Fruit fly (Drosophila melanogaster) whole organism, wandering third instar larva: Measurements from ENCODE around the gene bon.

Experiments
- Abd-B ChIP-seq: fragments of >200 bp; optimal IDR thresholded peaks from 2 replicates; lab custom pipeline; 2017; ENCODE audit warnings: missing biosample characterization, missing genetic modification characterization
- CG32264 ChIP-seq: fragments of 200-800 bp; sonication (Bioruptor generic); optimal IDR thresholded peaks from 2 replicates; lab custom pipeline; 2016; ENCODE audit warnings: missing biosample characterization, missing genetic modification characterization
- CG9705 ChIP-seq: fragments of 200-800 bp; sonication (Bioruptor generic); optimal IDR thresholded peaks from 2 replicates; lab custom pipeline; 2018; ENCODE audit warnings: missing biosample characterization, mild to moderate bottlenecking, missing genetic modification characterization
- CrebA ChIP-seq: fragments of 200-800 bp; sonication (Bioruptor generic); optimal IDR thresholded peaks from 2 replicates; lab custom pipeline; 2016; ENCODE audit warnings: missing biosample characterization, mild to moderate bottlenecking, missing genetic modification characterization, borderline replicate concordance
- Dfd ChIP-seq: fragments of >200 bp; optimal IDR thresholded peaks from 2 replicates; lab custom pipeline; 2017; ENCODE audit warnings: missing biosample characterization, missing genetic modification characterization
- Dif ChIP-seq: fragments of 200-275, 200-300 bp; sonication (Bioruptor generic); optimal IDR thresholded peaks from 2 replicates; lab custom pipeline; 2018; ENCODE audit warnings: missing biosample characterization, missing genetic modification characterization; ENCODE audit not compliant: partially characterized antibody
- GATAd ChIP-seq: sonication (Bioruptor generic); optimal IDR thresholded peaks from 2 replicates; lab custom pipeline; 2016; ENCODE audit warnings: missing biosample characterization, missing genetic modification characterization
- HLH106 ChIP-seq: fragments of 200-800 bp; optimal IDR thresholded peaks from 3 replicates; lab custom pipeline; 2019; ENCODE audit warnings: missing biosample characterization, mild to moderate bottlenecking, missing genetic modification characterization, moderate library complexity
- Hnf4 ChIP-seq: fragments of 200-800 bp; sonication (Bioruptor generic); optimal IDR thresholded peaks from 2 replicates; lab custom pipeline; 2016; ENCODE audit warnings: missing biosample characterization, mild to moderate bottlenecking, missing genetic modification characterization
- Hr78 ChIP-seq: fragments of >200 bp; optimal IDR thresholded peaks from 2 replicates; lab custom pipeline; 2017; ENCODE audit warnings: missing biosample characterization, missing genetic modification characterization
- Hr83 ChIP-seq: fragments of 200-300 bp; sonication (Bioruptor generic); optimal IDR thresholded peaks from 2 replicates; lab custom pipeline; 2016; ENCODE audit warnings: missing biosample characterization, mild to moderate bottlenecking, missing genetic modification characterization, moderate library complexity; ENCODE audit not compliant: poor library complexity, severe bottlenecking
- Jra ChIP-seq: sonication (Bioruptor generic); optimal IDR thresholded peaks from 2 replicates; lab custom pipeline; 2016; ENCODE audit warnings: missing biosample characterization, missing genetic modification characterization
- Mio ChIP-seq: sonication (Bioruptor generic); optimal IDR thresholded peaks from 2 replicates; lab custom pipeline; 2016; ENCODE audit warnings: missing biosample characterization, missing genetic modification characterization
- Myc ChIP-seq: fragments of >200 bp; optimal IDR thresholded peaks from 2 replicates; lab custom pipeline; 2017
- N ChIP-seq: fragments of >200 bp; optimal IDR thresholded peaks from 2 replicates; lab custom pipeline; 2018; ENCODE audit warnings: missing biosample characterization, missing external identifiers, missing genetic modification characterization
- OdsH ChIP-seq: fragments of 200-800 bp; sonication (Bioruptor generic); optimal IDR thresholded peaks from 2 replicates; lab custom pipeline; 2016; ENCODE audit warnings: missing biosample characterization, mild to moderate bottlenecking, missing genetic modification characterization
- Rel ChIP-seq, 2 experiments: fragments of 200-800 bp; sonication (Bioruptor generic) in 1 of 2; optimal IDR thresholded peaks; 2 replicates in 1 of 2; 3 replicates in 1 of 2; lab custom pipeline; 2016 to 2019; ENCODE audit warnings: mild to moderate bottlenecking in 2 of 2, missing biosample characterization in 2 of 2, missing genetic modification characterization in 2 of 2, moderate library complexity in 1 of 2
- Sp1 ChIP-seq: fragments of 200-800 bp; sonication (Bioruptor generic); optimal IDR thresholded peaks from 3 replicates; lab custom pipeline; 2019; ENCODE audit warnings: missing biosample characterization, mild to moderate bottlenecking, missing genetic modification characterization, moderate library complexity
- Vsx2 ChIP-seq: fragments of 200-300, 225-300 bp; sonication (Bioruptor generic); optimal IDR thresholded peaks from 2 replicates; lab custom pipeline; 2018; ENCODE audit warnings: missing biosample characterization, missing genetic modification characterization; ENCODE audit not compliant: partially characterized antibody
- br ChIP-seq: fragments of 200-800 bp; sonication (Bioruptor generic); optimal IDR thresholded peaks from 2 replicates; lab custom pipeline; 2016; ENCODE audit warnings: missing biosample characterization, missing genetic modification characterization
- brk ChIP-seq: fragments of 200-800 bp; sonication (Bioruptor generic); optimal IDR thresholded peaks from 2 replicates; lab custom pipeline; 2016; ENCODE audit warnings: missing biosample characterization, mild to moderate bottlenecking, missing genetic modification characterization
- dl ChIP-seq, 2 experiments: fragments of 175-275, 200-275 bp in 1 of 2; fragments of 200-275 bp in 1 of 2; sonication (Bioruptor generic); optimal IDR thresholded peaks; lab custom pipeline; 2018; ENCODE audit warnings: mild to moderate bottlenecking in 2 of 2, missing biosample characterization in 2 of 2, missing genetic modification characterization in 2 of 2, moderate library complexity in 2 of 2; ENCODE audit not compliant: partially characterized antibody in 2 of 2, insufficient read depth in 1 of 2
- dmrt93B ChIP-seq: fragments of 200-800 bp; sonication (Bioruptor generic); optimal IDR thresholded peaks from 2 replicates; lab custom pipeline; 2018; ENCODE audit warnings: missing biosample characterization, mild to moderate bottlenecking, missing genetic modification characterization
- dsf ChIP-seq: sonication (Bioruptor generic); optimal IDR thresholded peaks from 2 replicates; lab custom pipeline; 2016; ENCODE audit warnings: missing biosample characterization, missing genetic modification characterization, borderline replicate concordance
- ey ChIP-seq: fragments of 200-800 bp; sonication (Bioruptor generic); optimal IDR thresholded peaks from 2 replicates; lab custom pipeline; 2016; ENCODE audit warnings: missing biosample characterization, missing genetic modification characterization
- foxo ChIP-seq, 2 experiments: fragments of 200-800 bp; sonication (Bioruptor generic); optimal IDR thresholded peaks; 2 replicates in 1 of 2; 3 replicates in 1 of 2; lab custom pipeline; 2016 to 2017; ENCODE audit warnings: missing biosample characterization in 2 of 2, missing genetic modification characterization in 2 of 2
- fru ChIP-seq: fragments of 200-800 bp; sonication (Bioruptor generic); optimal IDR thresholded peaks from 3 replicates; lab custom pipeline; 2016; ENCODE audit warnings: missing biosample characterization, mild to moderate bottlenecking, missing genetic modification characterization
- h ChIP-seq: fragments of 200-800 bp; sonication (Bioruptor generic); optimal IDR thresholded peaks from 3 replicates; lab custom pipeline; 2016; ENCODE audit warnings: missing biosample characterization, mild to moderate bottlenecking, missing genetic modification characterization
- jim ChIP-seq: fragments of 175-275, 200-325 bp; sonication (Bioruptor generic); optimal IDR thresholded peaks from 2 replicates; lab custom pipeline; 2016; ENCODE audit warnings: missing biosample characterization, mild to moderate bottlenecking, missing genetic modification characterization
- lola ChIP-seq: fragments of >200 bp; optimal IDR thresholded peaks from 2 replicates; lab custom pipeline; 2017; ENCODE audit warnings: missing biosample characterization, missing genetic modification characterization
- pan ChIP-seq: fragments of >200 bp; optimal IDR thresholded peaks from 2 replicates; lab custom pipeline; 2017
- psq ChIP-seq: fragments of 200-800 bp; sonication (Bioruptor generic); optimal IDR thresholded peaks from 3 replicates; lab custom pipeline; 2017; ENCODE audit warnings: missing biosample characterization, mild to moderate bottlenecking, missing genetic modification characterization, moderate library complexity
- rgr ChIP-seq: fragments of 200-800 bp; sonication (Bioruptor generic); optimal IDR thresholded peaks from 3 replicates; lab custom pipeline; 2016; ENCODE audit warnings: missing biosample characterization, mild to moderate bottlenecking, missing genetic modification characterization
- sage ChIP-seq: fragments of 200-800 bp; sonication (Bioruptor generic); optimal IDR thresholded peaks from 2 replicates; lab custom pipeline; 2016; ENCODE audit warnings: missing biosample characterization, mild to moderate bottlenecking, missing genetic modification characterization
- sv ChIP-seq: fragments of 200-800 bp; sonication (Bioruptor generic); optimal IDR thresholded peaks from 3 replicates; lab custom pipeline; 2016; ENCODE audit warnings: missing biosample characterization, missing genetic modification characterization
- tai ChIP-seq: sonication (Bioruptor generic); optimal IDR thresholded peaks from 2 replicates; lab custom pipeline; 2016; ENCODE audit warnings: missing biosample characterization, missing genetic modification characterization
- usp ChIP-seq: fragments of >200 bp; optimal IDR thresholded peaks from 2 replicates; lab custom pipeline; 2017; ENCODE audit warnings: missing biosample characterization, missing genetic modification characterization
- woc ChIP-seq: sonication (Bioruptor generic); optimal IDR thresholded peaks from 2 replicates; lab custom pipeline; 2016; ENCODE audit warnings: missing biosample characterization, mild to moderate bottlenecking, missing genetic modification characterization

Gene bon

DNA sequence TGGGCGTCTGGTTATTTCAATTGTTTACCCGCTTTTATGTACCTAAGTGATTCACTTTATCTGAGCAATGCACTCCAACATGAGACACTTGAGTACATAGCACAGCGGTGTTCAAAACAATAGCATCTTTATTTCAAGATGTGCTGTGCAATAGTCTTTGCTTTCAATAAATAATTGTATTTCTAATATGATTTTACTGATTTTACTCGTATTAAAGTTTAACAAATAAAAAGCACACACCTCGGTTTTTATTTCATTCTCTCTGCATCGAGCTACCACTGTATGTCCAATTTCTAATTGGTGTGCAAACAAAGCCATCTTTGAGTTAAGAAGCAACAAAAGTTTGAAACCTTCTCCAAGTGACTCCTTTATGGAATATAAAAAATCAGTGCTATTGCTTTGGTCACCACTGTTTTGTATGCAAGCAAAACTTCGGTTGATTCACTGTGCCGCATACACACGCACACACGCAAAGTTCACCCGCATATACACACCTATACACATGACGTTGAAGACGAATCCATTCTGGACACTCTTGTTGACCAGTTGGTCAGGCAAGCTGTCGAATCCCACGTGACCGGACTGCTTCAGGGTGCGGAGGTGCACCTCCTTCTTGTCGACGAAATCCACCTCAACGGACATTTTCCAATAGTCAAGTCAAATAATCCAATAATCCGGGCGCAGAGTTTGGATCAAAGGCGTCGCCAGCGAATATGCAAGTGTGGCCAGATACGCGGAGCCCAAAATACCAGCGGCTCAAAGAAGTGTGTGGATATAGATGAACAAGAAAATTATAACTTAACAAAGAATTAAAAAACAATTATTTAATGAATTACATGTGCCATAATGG lies 5.1 kb upstream of the bon start, which contains the start of gene Septin2:
TSS of gene Septin2 (minus strand) at position 727 of the 850 bp plus-strand sequence.
- TF ChIP-seq fru (GFP tag; lab: Kevin White, UChicago), result peak; percentile 91
- TF ChIP-seq tai (GFP tag; lab: Kevin White, UChicago), result no peak
- peak; percentile 89 for TF ChIP-seq rgr (GFP tag; lab: Kevin White, UChicago)
- peak; percentile 78 for TF ChIP-seq CG32264
- no peak for TF ChIP-seq sv (GFP tag; lab: Kevin White, UChicago)
- TF ChIP-seq Hnf4 (GFP tag; lab: Kevin White, UChicago), result peak; percentile 88
- TF ChIP-seq jim (GFP tag; lab: Kevin White, UChicago), result no peak
- TF ChIP-seq ey, result peak; percentile 92
- TF ChIP-seq brk (GFP tag; lab: Kevin White, UChicago), result no peak
- TF ChIP-seq dl (GFP tag; optimal IDR thresholded peaks at IDR 0.05; lab: Kevin White, UChicago; ENCODE audit: insufficient read depth in 1 of 2, partially characterized antibody in 2 of 2), result no peak
- peak; percentile 61 for TF ChIP-seq Rel (GFP tag; optimal IDR thresholded peaks at IDR 0.05; lab: Kevin White, UChicago)
- peak; percentile 31 for TF ChIP-seq Rel (tag; optimal IDR thresholded peaks at IDR 0.05; lab: Kevin White, UChicago)
- no peak for TF ChIP-seq Dif (GFP tag; lab: Kevin White, UChicago)
- TF ChIP-seq br (GFP tag; lab: Kevin White, UChicago), result peak; percentile 91
- peak; percentile 88 for TF ChIP-seq HLH106 (tag; lab: Kevin White, UChicago)
- TF ChIP-seq Abd-B (GFP tag; lab: Kevin White, UChicago), result no peak
- peak; percentile 77 for TF ChIP-seq dsf (GFP tag; lab: Kevin White, UChicago)
- peak; percentile 89 for TF ChIP-seq dmrt93B (GFP tag; lab: Kevin White, UChicago)
- TF ChIP-seq psq (GFP tag; lab: Kevin White, UChicago), result peak; percentile 88
- peak; percentile 34 for TF ChIP-seq GATAd (GFP tag; lab: Kevin White, UChicago)
- no peak for TF ChIP-seq Vsx2 (GFP tag; lab: Kevin White, UChicago)
- TF ChIP-seq Myc (lab: Kevin White, UChicago), result no peak
- peak in 1 of 2 experiments; percentile 93 for TF ChIP-seq foxo (GFP tag; optimal IDR thresholded peaks at IDR 0.05; lab: Kevin White, UChicago)
- no peak for TF ChIP-seq lola (GFP tag; lab: Kevin White, UChicago)
- no peak for TF ChIP-seq pan
- peak; percentile 35 for TF ChIP-seq sage (GFP tag; lab: Kevin White, UChicago)
- TF ChIP-seq OdsH, result peak; percentile 93
- peak; percentile 79 for TF ChIP-seq CG9705 (GFP tag; lab: Kevin White, UChicago)
- TF ChIP-seq h (GFP tag; lab: Kevin White, UChicago), result peak; percentile 94
- TF ChIP-seq Jra (GFP tag; lab: Kevin White, UChicago), result peak; percentile 93
- TF ChIP-seq Hr83 (GFP tag; lab: Kevin White, UChicago), result peak; percentile 91
- TF ChIP-seq Mio (GFP tag; lab: Kevin White, UChicago), result peak; percentile 37
- peak; percentile 7 for TF ChIP-seq N (GFP tag; lab: Kevin White, UChicago)
- peak; percentile 91 for TF ChIP-seq Sp1
- TF ChIP-seq usp (GFP tag; lab: Kevin White, UChicago), result no peak
- peak; percentile 79 for TF ChIP-seq woc (GFP tag; lab: Kevin White, UChicago)
- no peak for TF ChIP-seq Hr78 (GFP tag; lab: Kevin White, UChicago)
- TF ChIP-seq Dfd (GFP tag; lab: Kevin White, UChicago), result no peak
- TF ChIP-seq CrebA (GFP tag; lab: Kevin White, UChicago), result no peak

DNA sequence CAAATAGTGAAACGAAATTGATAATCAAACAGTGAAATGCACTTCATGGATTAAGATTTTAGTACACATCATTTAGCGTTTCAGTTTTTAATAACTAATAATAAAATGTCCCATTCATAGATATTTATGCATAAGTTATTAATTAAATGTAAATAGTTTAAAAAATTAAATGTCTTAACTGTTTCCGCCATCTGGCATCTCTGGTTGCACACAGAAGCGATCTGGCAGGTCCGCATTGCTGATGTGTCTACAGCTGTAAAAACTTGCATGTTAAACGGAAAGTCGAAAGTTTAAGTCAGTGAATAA lies 4.5 kb upstream of the bon start, which contains the start of gene Srp72:
TSS of gene Srp72 (plus strand) at position 232 of the 306 bp plus-strand sequence.
- no peak for TF ChIP-seq woc (GFP tag; lab: Kevin White, UChicago)
- TF ChIP-seq tai (GFP tag; lab: Kevin White, UChicago), result no peak
- TF ChIP-seq dl (GFP tag; optimal IDR thresholded peaks at IDR 0.05; lab: Kevin White, UChicago; ENCODE audit: insufficient read depth in 1 of 2, partially characterized antibody in 2 of 2), result no peak
- peak; percentile 12 for TF ChIP-seq ey
- peak; percentile 45 for TF ChIP-seq dsf (GFP tag; lab: Kevin White, UChicago)
- TF ChIP-seq brk (GFP tag; lab: Kevin White, UChicago), result no peak
- TF ChIP-seq h (GFP tag; lab: Kevin White, UChicago), result peak; percentile 50
- TF ChIP-seq dmrt93B (GFP tag; lab: Kevin White, UChicago), result no peak
- peak; percentile 26 for TF ChIP-seq GATAd (GFP tag; lab: Kevin White, UChicago)
- peak; percentile 45 for TF ChIP-seq Sp1
- TF ChIP-seq OdsH, result peak; percentile 17
- no peak for TF ChIP-seq lola (GFP tag; lab: Kevin White, UChicago)
- no peak for TF ChIP-seq jim (GFP tag; lab: Kevin White, UChicago)
- TF ChIP-seq usp (GFP tag; lab: Kevin White, UChicago), result no peak
- peak; percentile 6 for TF ChIP-seq psq (GFP tag; lab: Kevin White, UChicago)
- TF ChIP-seq foxo (GFP tag; optimal IDR thresholded peaks at IDR 0.05; lab: Kevin White, UChicago), result peak in 1 of 2 experiments; percentile 58
- TF ChIP-seq sv (GFP tag; lab: Kevin White, UChicago), result peak; percentile 48
- no peak for TF ChIP-seq CrebA (GFP tag; lab: Kevin White, UChicago)
- TF ChIP-seq fru (GFP tag; lab: Kevin White, UChicago), result peak; percentile 40
- peak; percentile 47 for TF ChIP-seq CG9705 (GFP tag; lab: Kevin White, UChicago)
- no peak for TF ChIP-seq N (GFP tag; lab: Kevin White, UChicago)
- TF ChIP-seq HLH106 (tag; lab: Kevin White, UChicago), result peak; percentile 50
- no peak for TF ChIP-seq CG32264
- TF ChIP-seq Abd-B (GFP tag; lab: Kevin White, UChicago), result no peak
- no peak for TF ChIP-seq Myc (lab: Kevin White, UChicago)
- TF ChIP-seq pan, result no peak
- no peak for TF ChIP-seq Mio (GFP tag; lab: Kevin White, UChicago)
- TF ChIP-seq rgr (GFP tag; lab: Kevin White, UChicago), result peak; percentile 44
- TF ChIP-seq Rel (GFP tag; optimal IDR thresholded peaks at IDR 0.05; lab: Kevin White, UChicago), result no peak
- TF ChIP-seq Rel (tag; optimal IDR thresholded peaks at IDR 0.05; lab: Kevin White, UChicago), result no peak
- peak; percentile 59 for TF ChIP-seq sage (GFP tag; lab: Kevin White, UChicago)
- no peak for TF ChIP-seq Hr78 (GFP tag; lab: Kevin White, UChicago)
- TF ChIP-seq Jra (GFP tag; lab: Kevin White, UChicago), result no peak
- no peak for TF ChIP-seq Dfd (GFP tag; lab: Kevin White, UChicago)
- TF ChIP-seq Hnf4 (GFP tag; lab: Kevin White, UChicago), result peak; percentile 39
- TF ChIP-seq Hr83 (GFP tag; lab: Kevin White, UChicago), result peak; percentile 35
- TF ChIP-seq br (GFP tag; lab: Kevin White, UChicago), result peak; percentile 25
- no peak for TF ChIP-seq Dif (GFP tag; lab: Kevin White, UChicago)
